Fruit fly (Drosophila melanogaster): ENCODE data around the gene RabGGTb.

RabGGTb gene

DNA sequence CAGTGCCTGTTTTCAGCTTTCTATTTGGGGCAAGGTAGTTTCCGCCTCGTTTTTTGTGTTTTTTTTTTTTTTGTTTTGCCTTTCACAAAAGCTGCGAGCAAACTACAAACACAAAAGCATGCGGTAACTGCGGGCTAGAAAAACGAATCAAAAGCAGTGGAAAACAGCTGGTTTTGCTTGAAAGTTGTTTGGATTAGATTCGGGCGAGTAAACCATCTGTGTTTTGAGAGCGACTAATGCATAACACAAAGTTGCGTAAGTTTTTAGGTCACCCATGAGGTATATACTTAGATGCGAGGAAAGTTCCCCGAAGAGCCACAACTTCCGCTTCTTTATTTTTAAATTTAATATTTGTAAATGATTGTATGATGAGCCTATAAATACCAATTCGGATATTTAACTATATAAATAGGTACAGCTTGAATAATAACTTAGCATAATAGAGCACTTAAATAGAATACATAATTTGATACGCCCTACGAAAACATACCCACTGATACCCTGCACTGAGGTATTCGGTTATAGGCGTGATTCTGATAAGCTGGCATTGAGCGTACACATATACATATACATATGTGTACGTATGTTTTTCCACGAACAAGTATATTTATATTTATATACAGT, 6.5 kb upstream of the RabGGTb start (continued):
- TF ChIP-seq dati (GFP tag; IDR thresholded peaks at IDR 0.05) (no peak), HLH4C (GFP tag; IDR thresholded peaks at IDR 0.05; ENCODE audit: partially characterized antibody) (no peak), TFAM (GFP tag; optimal IDR thresholded peaks at IDR 0.05) (no peak), Dfd (GFP tag; optimal IDR thresholded peaks at IDR 0.05) (no peak), nau (GFP tag; optimal IDR thresholded peaks at IDR 0.05) (peak; percentile 30), Tbp (GFP tag; optimal IDR thresholded peaks at IDR 0.05) (no peak), pb (GFP tag; optimal IDR thresholded peaks at IDR 0.05) (no peak), CG10274 (GFP tag; optimal IDR thresholded peaks at IDR 0.05) (peak; percentile 61), Bteb2 (GFP tag; optimal IDR thresholded peaks at IDR 0.05) (no peak), CG10321 (GFP tag; IDR thresholded peaks at IDR 0.05) (no peak), jing (GFP tag; optimal IDR thresholded peaks at IDR 0.05) (no peak), CG2875 (GFP tag; optimal IDR thresholded peaks at IDR 0.05) (peak; percentile 1), al (GFP tag; IDR thresholded peaks at IDR 0.05) (no peak), CG4328 (GFP tag; optimal IDR thresholded peaks at IDR 0.05) (no peak), Nf-YA (GFP tag; IDR thresholded peaks at IDR 0.05) (no peak), CG17328 (GFP tag; IDR thresholded peaks at IDR 0.05) (no peak), CG9609 (GFP tag; optimal IDR thresholded peaks at IDR 0.05) (no peak), yki (optimal IDR thresholded peaks at IDR 0.05) (no peak), CG9727 (GFP tag; optimal IDR thresholded peaks at IDR 0.05) (no peak), hkb (optimal IDR thresholded peaks at IDR 0.05) (no peak), hkb (GFP tag; IDR thresholded peaks at IDR 0.05) (peak; percentile 42; the same call in 1 of the 2 replicates), gcm (GFP tag; optimal IDR thresholded peaks at IDR 0.05) (peak; percentile 24), ems (GFP tag; optimal IDR thresholded peaks at IDR 0.05) (peak; percentile 10), Scr (GFP tag; IDR thresholded peaks at IDR 0.05; ENCODE audit: partially characterized antibody) (no peak), gem (tag; optimal IDR thresholded peaks at IDR 0.05) (peak; percentile 63), otp (GFP tag; IDR thresholded peaks at IDR 0.05) (no peak), dmrt11E (tag; optimal IDR thresholded peaks at IDR 0.05) (no peak), lov (optimal IDR thresholded peaks at IDR 0.05) (no peak), lov (GFP tag; IDR thresholded peaks at IDR 0.05) (no peak), cas (GFP tag; IDR thresholded peaks at IDR 0.05) (no peak), corto (GFP tag; optimal IDR thresholded peaks at IDR 0.05) (no peak), odd (GFP tag; optimal IDR thresholded peaks at IDR 0.05) (peak; percentile 16), CG9876 (GFP tag; optimal IDR thresholded peaks at IDR 0.05) (no peak), Asciz (GFP tag; optimal IDR thresholded peaks at IDR 0.05) (no peak), CG3281 (GFP tag; optimal IDR thresholded peaks at IDR 0.05) (peak; percentile 34), CG3726 (GFP tag; IDR thresholded peaks at IDR 0.05) (no peak), inv (GFP tag; IDR thresholded peaks at IDR 0.05; ENCODE audit: partially characterized antibody) (no peak), aop (GFP tag; IDR thresholded peaks at IDR 0.05) (no peak), Deaf1 (tag; optimal IDR thresholded peaks at IDR 0.05) (peak; percentile 26), Mrtf (GFP tag; IDR thresholded peaks at IDR 0.05) (no peak), Dip3 (GFP tag; optimal IDR thresholded peaks at IDR 0.05) (no peak), D19A (tag; optimal IDR thresholded peaks at IDR 0.05) (peak; percentile 55), ind (GFP tag; optimal IDR thresholded peaks at IDR 0.05) (no peak), Gug (GFP tag; IDR thresholded peaks at IDR 0.05) (0 out of 4 replicates have a peak, but pooled peaks have one; percentile 5), CG3995 (GFP tag; optimal IDR thresholded peaks at IDR 0.05) (no peak), Bgb (GFP tag; IDR thresholded peaks at IDR 0.05; ENCODE audit: partially characterized antibody) (no peak), grau (tag; optimal IDR thresholded peaks at IDR 0.05) (peak; percentile 52), esg (GFP tag; conservative IDR thresholded peaks at IDR 0.05) (0 out of 2 replicates have a peak, but pooled peaks have one; percentile 17), Nf-YC (tag; optimal IDR thresholded peaks at IDR 0.05) (peak; percentile 33), CG9932 (GFP tag; IDR thresholded peaks at IDR 0.05) (peak; percentile 35; the same call in 1 of the 2 replicates), CG31365 (tag; optimal IDR thresholded peaks at IDR 0.05) (no peak), CG10366 (GFP tag; IDR thresholded peaks at IDR 0.05) (peak; percentile 25; the same call in 1 of the 2 replicates)

Measured in whole organism, embryonic.